Fruit fly (Drosophila melanogaster): ENCODE measurements around the gene Vps13B.

Vps13B gene

DNA sequence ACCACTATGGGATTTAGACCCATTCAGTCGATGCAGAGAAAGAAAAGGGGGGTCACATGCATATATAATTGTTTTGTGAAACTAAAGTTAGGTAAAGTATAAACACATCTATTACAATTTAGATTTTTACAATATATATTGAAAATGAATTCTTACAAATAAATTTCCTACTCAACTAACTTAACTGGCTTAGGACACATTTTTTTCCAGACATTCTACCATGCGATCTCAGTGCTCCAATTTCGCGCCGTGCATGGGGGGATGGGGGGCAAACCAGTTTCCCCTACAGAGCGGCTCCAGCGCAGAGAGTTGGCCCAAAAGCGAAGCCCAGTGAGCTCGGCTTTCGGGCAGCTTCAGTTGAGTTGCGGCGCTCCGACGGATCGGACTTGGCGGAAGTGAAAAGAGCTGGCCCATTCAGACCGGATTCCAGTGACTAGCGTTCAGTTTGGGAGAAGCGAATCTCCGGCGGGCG lies 47.3 kb downstream of the Vps13B start, which contains the start of gene CG7896 (continued):
- TF ChIP-seq lola (GFP tag; optimal IDR thresholded peaks at IDR 0.05): peak in 1 of 3 experiments; percentile 54

DNA sequence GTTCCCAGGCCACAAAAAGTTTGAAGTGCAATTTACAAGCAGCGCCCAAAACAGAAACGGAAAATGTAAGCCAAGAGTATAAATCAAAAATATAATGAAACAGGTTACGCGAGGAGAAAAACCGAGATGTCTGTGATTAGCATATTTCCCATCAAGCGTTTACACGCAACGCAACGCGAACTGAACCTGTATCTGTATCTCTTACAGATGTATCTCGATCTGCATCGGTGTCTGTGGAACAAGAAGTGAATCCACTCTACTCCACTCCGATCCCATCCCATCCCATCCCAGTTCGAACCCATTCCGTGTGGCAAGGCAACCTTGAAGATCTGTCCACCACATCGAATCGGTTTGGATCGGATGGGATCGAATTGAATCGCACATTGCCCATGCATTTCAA lies 48.1 kb downstream of the Vps13B start:
- TF ChIP-seq CG10565 (GFP tag; optimal IDR thresholded peaks at IDR 0.05) (no peak), Stat92E (GFP tag; optimal IDR thresholded peaks at IDR 0.05) (no peak), ci (GFP tag; IDR thresholded peaks at IDR 0.05) (no peak), tup (GFP tag; optimal IDR thresholded peaks at IDR 0.05) (no peak), Bgb (GFP tag; IDR thresholded peaks at IDR 0.05; ENCODE audit: partially characterized antibody) (no peak), pros (GFP tag; optimal IDR thresholded peaks at IDR 0.05) (peak; percentile 40), CG1832 (GFP tag; optimal IDR thresholded peaks at IDR 0.05) (no peak), grn (GFP tag; optimal IDR thresholded peaks at IDR 0.05) (peak; percentile 74), CG6791 (GFP tag; IDR thresholded peaks at IDR 0.05; ENCODE audit: partially characterized antibody) (no peak), zfh2 (GFP tag; optimal IDR thresholded peaks at IDR 0.05) (no peak), abd-A (tag; optimal IDR thresholded peaks at IDR 0.05) (peak; percentile 59), CG15269 (tag; optimal IDR thresholded peaks at IDR 0.05) (peak; percentile 51), CG13287 (GFP tag; IDR thresholded peaks at IDR 0.05; ENCODE audit: partially characterized antibody) (no peak), sd (tag; optimal IDR thresholded peaks at IDR 0.05) (no peak), slbo (GFP tag; IDR thresholded peaks at IDR 0.05) (0 out of 2 replicates have a peak, but pooled peaks have one; percentile 2), tap (tag; optimal IDR thresholded peaks at IDR 0.05) (no peak), pzg (GFP tag; optimal IDR thresholded peaks at IDR 0.05) (no peak), vvl (GFP tag; IDR thresholded peaks at IDR 0.05) (peak; percentile 75; the same call in 1 of the 2 replicates), Gsc (GFP tag; IDR thresholded peaks at IDR 0.05) (no peak), CG12769 (tag; optimal IDR thresholded peaks at IDR 0.05) (peak; percentile 87), Neu2 (GFP tag; optimal IDR thresholded peaks at IDR 0.05; ENCODE audit: borderline replicate concordance) (no peak), oc (tag; optimal IDR thresholded peaks at IDR 0.05) (peak; percentile 7), CG30431 (GFP tag; optimal IDR thresholded peaks at IDR 0.05) (no peak), Elba2 (GFP tag; optimal IDR thresholded peaks at IDR 0.05) (no peak), gsb-n (tag; optimal IDR thresholded peaks at IDR 0.05) (peak; percentile 18)

DNA sequence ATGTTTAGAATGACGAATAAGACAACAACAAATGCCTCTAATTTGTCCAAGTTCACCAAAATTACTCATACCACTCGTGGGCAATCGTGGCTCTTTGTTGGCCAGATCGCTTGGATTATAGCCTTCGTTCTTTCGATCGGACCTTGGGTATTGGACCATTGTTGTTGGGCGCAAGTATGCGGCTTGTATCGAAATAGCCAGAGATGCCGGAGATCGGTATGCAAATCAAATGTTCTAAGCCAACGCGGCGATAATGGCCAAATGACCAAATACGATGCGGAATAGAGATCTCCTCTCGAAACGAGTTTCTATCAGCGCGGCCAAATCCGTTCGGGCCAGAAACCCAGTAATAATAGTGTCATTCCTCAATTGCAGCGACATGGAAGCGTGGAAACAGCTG lies 49.4 kb downstream of the Vps13B start:
- no peak for TF ChIP-seq Taf1 (GFP tag; IDR thresholded peaks at IDR 0.05)
- no peak for TF ChIP-seq pnt (GFP tag; optimal IDR thresholded peaks at IDR 0.05)
- TF ChIP-seq CG12769 (tag; optimal IDR thresholded peaks at IDR 0.05): peak; percentile 4
- TF ChIP-seq Sox100B (GFP tag; optimal IDR thresholded peaks at IDR 0.05): no peak
- TF ChIP-seq sd (tag; optimal IDR thresholded peaks at IDR 0.05): peak; percentile 93
- TF ChIP-seq CG13894 (tag; optimal IDR thresholded peaks at IDR 0.05): peak; percentile 39
- TF ChIP-seq ATbp (GFP tag; optimal IDR thresholded peaks at IDR 0.05): no peak
- peak; percentile 56; the same call in 1 of the 4 replicates for TF ChIP-seq chinmo (GFP tag; IDR thresholded peaks at IDR 0.05; ENCODE audit: partially characterized antibody)
- no peak for TF ChIP-seq wek (GFP tag; optimal IDR thresholded peaks at IDR 0.05)
- no peak for TF ChIP-seq Jarid2 (GFP tag; optimal IDR thresholded peaks at IDR 0.05)

DNA sequence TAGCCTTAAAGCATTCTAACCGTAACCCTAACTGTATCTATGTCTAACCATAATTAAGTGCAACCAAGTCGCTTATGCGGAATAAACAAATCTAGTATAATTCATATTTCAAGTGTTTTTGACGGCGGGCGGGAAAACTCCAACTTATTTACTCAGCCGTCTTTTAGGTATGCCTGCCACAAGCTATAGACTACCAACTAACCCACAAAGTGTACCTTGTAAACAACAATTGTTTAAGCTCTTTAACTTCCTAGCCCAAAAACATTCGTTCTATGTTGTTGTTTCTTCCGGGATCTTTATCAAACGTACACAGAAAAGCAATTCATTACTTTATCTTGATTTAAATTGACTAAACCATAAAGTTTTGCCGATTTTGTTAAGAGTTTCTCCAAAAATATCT lies 54.9 kb downstream of the Vps13B start:
- TF ChIP-seq Sox102F (GFP tag; optimal IDR thresholded peaks at IDR 0.05) (no peak), usp (GFP tag; optimal IDR thresholded peaks at IDR 0.05) (no peak), MTF-1 (GFP tag; optimal IDR thresholded peaks at IDR 0.05; ENCODE audit: borderline replicate concordance) (no peak), disco-r (GFP tag; optimal IDR thresholded peaks at IDR 0.05) (no peak), Lpt (GFP tag; optimal IDR thresholded peaks at IDR 0.05) (no peak), vvl (GFP tag; IDR thresholded peaks at IDR 0.05) (no peak), ato (GFP tag; IDR thresholded peaks at IDR 0.05; ENCODE audit: partially characterized antibody) (no peak), pho (GFP tag; optimal IDR thresholded peaks at IDR 0.05) (no peak), CrebB (tag; optimal IDR thresholded peaks at IDR 0.05) (no peak), CG15601 (tag; optimal IDR thresholded peaks at IDR 0.05) (no peak), CG12391 (tag; optimal IDR thresholded peaks at IDR 0.05) (no peak), Ada2b (GFP tag; IDR thresholded peaks at IDR 0.05) (no peak), trh (GFP tag; optimal IDR thresholded peaks at IDR 0.05) (no peak), Dfd (GFP tag; optimal IDR thresholded peaks at IDR 0.05) (no peak)

Data from whole organism, embryonic.